Worm (Caenorhabditis elegans) whole organism, L4 larva: ENCODE results near the gene srg-66.

Experiments
- F26F4.8 ChIP-seq: fragments of 200-800 bp; sonication (Bioruptor generic); conservative IDR thresholded peaks from 2 replicates; pipeline ENCODE4 v1.3.6; 2022; ENCODE audit warnings: missing genetic modification characterization, missing compliant biosample characterization
- T26A8.4 ChIP-seq: fragments of 200-800 bp; sonication (Bioruptor generic); IDR thresholded peaks from 2 replicates; pipeline ENCODE4 v1.3.6; 2022; ENCODE audit warnings: missing genetic modification characterization, missing compliant biosample characterization
- Y105C5A.15 ChIP-seq: fragments of 200-800 bp; sonication (Bioruptor generic); IDR thresholded peaks from 2 replicates; pipeline ENCODE4 v1.3.6; 2022; ENCODE audit warnings: missing genetic modification characterization, missing compliant biosample characterization
- Y5F2A.4 ChIP-seq: fragments of 200-800 bp; sonication (Bioruptor generic); optimal IDR thresholded peaks from 2 replicates; lab custom pipeline; 2018; ENCODE audit warnings: mild to moderate bottlenecking, missing genetic modification characterization, missing compliant biosample characterization
- ZK337.2 ChIP-seq: fragments of 200-800 bp; sonication (Bioruptor generic); IDR thresholded peaks from 2 replicates; pipeline ENCODE4 v1.3.6; 2022; ENCODE audit warnings: missing genetic modification reagents, missing genetic modification characterization, missing compliant biosample characterization
- aha-1 ChIP-seq: fragments of 150-350 bp; peaks from one replicate; lab custom pipeline; 2014; ENCODE audit warnings: missing biosample characterization, missing genetic modification characterization
- attf-4 ChIP-seq: sonication (generic microtip); optimal IDR thresholded peaks from 3 replicates; lab custom pipeline; 2017; ENCODE audit warnings: missing biosample characterization, missing genetic modification characterization
- ceh-20 ChIP-seq: fragments of 200-800 bp; sonication (Bioruptor generic); IDR thresholded peaks from 2 replicates; pipeline ENCODE4 v1.3.6; 2022; ENCODE audit warnings: missing genetic modification reagents, missing genetic modification characterization, missing compliant biosample characterization
- ceh-32 ChIP-seq: sonication (generic microtip); optimal IDR thresholded peaks from 2 replicates; lab custom pipeline; 2016; ENCODE audit warnings: mild to moderate bottlenecking, missing genetic modification characterization, missing compliant biosample characterization; ENCODE audit not compliant: poor library complexity
- ceh-44 ChIP-seq: fragments of 200-800 bp; sonication (Bioruptor generic); IDR thresholded peaks from 2 replicates; pipeline ENCODE4 v1.3.6; 2022; ENCODE audit warnings: missing genetic modification reagents, missing genetic modification characterization, missing compliant biosample characterization
- ctbp-1 ChIP-seq: fragments of 200-800 bp; sonication (Bioruptor generic); IDR thresholded peaks from 2 replicates; pipeline ENCODE4 v1.3.6; 2022; ENCODE audit warnings: missing genetic modification reagents, missing genetic modification characterization, missing compliant biosample characterization
- daf-16 ChIP-seq, 3 experiments: sonication (generic microtip); optimal IDR thresholded peaks; 2 replicates each; lab custom pipeline; 2016 to 2017; ENCODE audit warnings: missing genetic modification characterization in 3 of 3, missing genetic modification reagents in 3 of 3, mild to moderate bottlenecking in 2 of 3, missing compliant biosample characterization in 2 of 3, missing biosample characterization in 1 of 3, moderate library complexity in 1 of 3
- dmd-9 ChIP-seq: fragments of 200-800 bp; sonication (Bioruptor generic); IDR thresholded peaks from 2 replicates; pipeline ENCODE4 v1.3.6; 2022; ENCODE audit warnings: missing genetic modification reagents, missing genetic modification characterization, missing compliant biosample characterization
- egl-43 ChIP-seq: fragments of 200-800 bp; sonication (Bioruptor generic); IDR thresholded peaks from 2 replicates; pipeline ENCODE4 v1.3.6; 2022; ENCODE audit warnings: missing genetic modification reagents, missing genetic modification characterization, missing compliant biosample characterization
- fos-1 ChIP-seq: fragments of 150-350 bp; optimal IDR thresholded peaks from 2 replicates; lab custom pipeline; 2014; ENCODE audit warnings: missing biosample characterization, missing genetic modification characterization
- lin-13 ChIP-seq: fragments of 150-350 bp; optimal IDR thresholded peaks from 2 replicates; lab custom pipeline; 2014; ENCODE audit warnings: missing biosample characterization, missing genetic modification reagents, missing genetic modification characterization
- lin-15B ChIP-seq: fragments of 150-350 bp; sonication (generic microtip); optimal IDR thresholded peaks from 3 replicates; lab custom pipeline; 2014; ENCODE audit warnings: missing biosample characterization, missing genetic modification characterization
- lin-29 ChIP-seq: fragments of 200-800 bp; sonication (Bioruptor generic); IDR thresholded peaks from 2 replicates; pipeline ENCODE4 v1.3.6; 2022; ENCODE audit warnings: missing genetic modification reagents, missing genetic modification characterization, missing compliant biosample characterization
- lir-3 ChIP-seq: sonication (generic microtip); optimal IDR thresholded peaks from 2 replicates; lab custom pipeline; 2016; ENCODE audit warnings: mild to moderate bottlenecking, missing genetic modification characterization, missing compliant biosample characterization
- lsy-2 ChIP-seq, 2 experiments: fragments of 150-350 bp in 1 of 2; sonication (generic microtip) in 1 of 2; optimal IDR thresholded peaks; 2 replicates each; lab custom pipeline; 2014 to 2017; ENCODE audit warnings: missing biosample characterization in 2 of 2, missing genetic modification characterization in 2 of 2
- madf-9 ChIP-seq: fragments of 200-800 bp; sonication (Bioruptor generic); conservative IDR thresholded peaks from 2 replicates; pipeline ENCODE4 v1.3.6; 2022; ENCODE audit warnings: missing genetic modification reagents, missing genetic modification characterization, missing compliant biosample characterization
- nhr-102 ChIP-seq: sonication (generic microtip); optimal IDR thresholded peaks from 2 replicates; lab custom pipeline; 2016; ENCODE audit warnings: mild to moderate bottlenecking, missing genetic modification characterization, moderate library complexity, missing compliant biosample characterization
- nhr-11 ChIP-seq: fragments of 150-350 bp; optimal IDR thresholded peaks from 2 replicates; lab custom pipeline; 2014; ENCODE audit warnings: missing biosample characterization, missing genetic modification characterization
- nhr-111 ChIP-seq: fragments of 200-800 bp; sonication (Bioruptor generic); optimal IDR thresholded peaks from 2 replicates; lab custom pipeline; 2018; ENCODE audit warnings: mild to moderate bottlenecking, missing genetic modification characterization, missing compliant biosample characterization
- nhr-237 ChIP-seq: sonication (generic microtip); optimal IDR thresholded peaks from 2 replicates; lab custom pipeline; 2017; ENCODE audit warnings: missing biosample characterization, missing genetic modification characterization
- nhr-25 ChIP-seq: sonication (generic microtip); optimal IDR thresholded peaks from 2 replicates; lab custom pipeline; 2017; ENCODE audit warnings: missing genetic modification characterization, mild to moderate bottlenecking, missing compliant biosample characterization, antibody characterized with exemption, moderate library complexity, borderline replicate concordance; ENCODE audit not compliant: insufficient read depth
- nhr-28 ChIP-seq: fragments of 150-350 bp; optimal IDR thresholded peaks from 2 replicates; lab custom pipeline; 2014; ENCODE audit warnings: missing biosample characterization, missing genetic modification characterization
- php-3 ChIP-seq: fragments of 200-800 bp; sonication (Bioruptor generic); IDR thresholded peaks from 2 replicates; pipeline ENCODE4 v1.3.6; 2022; ENCODE audit warnings: missing genetic modification reagents, missing genetic modification characterization, missing compliant biosample characterization
- snpc-4 ChIP-seq: fragments of 150-350 bp; optimal IDR thresholded peaks from 2 replicates; lab custom pipeline; 2014; ENCODE audit warnings: missing biosample characterization, missing genetic modification characterization
- unc-62 ChIP-seq, 3 experiments: fragments of 150-350 bp in 1 of 3; sonication (generic microtip); optimal IDR thresholded peaks in 2 of 3; peaks in 1 of 3; 1 replicate in 1 of 3; 2 replicates in 2 of 3; lab custom pipeline; 2014 to 2017; ENCODE audit warnings: missing biosample characterization in 3 of 3, missing genetic modification characterization in 3 of 3, missing genetic modification reagents in 3 of 3, missing genotype in 1 of 3
- zfp-3 ChIP-seq: fragments of 200-800 bp; sonication (Bioruptor generic); conservative IDR thresholded peaks from 2 replicates; pipeline ENCODE4 v1.3.6; 2022; ENCODE audit warnings: missing genetic modification reagents, missing genetic modification characterization, missing compliant biosample characterization

The srg-66 gene

DNA sequence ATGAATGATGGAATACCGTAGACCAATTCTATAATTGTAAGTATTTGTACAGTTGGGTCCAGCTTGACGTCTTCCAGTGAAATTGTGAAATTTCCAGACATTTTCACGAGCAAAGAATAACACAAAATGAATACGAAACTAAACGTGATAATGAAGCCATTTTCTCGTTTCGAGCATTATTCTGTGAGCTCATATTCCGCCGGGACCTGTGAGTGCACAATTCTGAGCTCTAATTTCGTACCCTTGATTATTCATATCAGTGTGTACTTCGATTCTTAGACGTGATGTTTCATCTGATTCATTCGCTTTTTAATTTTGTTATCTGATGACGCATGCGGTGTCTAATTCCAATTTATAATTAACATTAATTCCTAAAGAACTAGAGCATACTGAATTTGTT, at the start of gene srg-66:
Gene srg-66, minus strand, starts transcription at position 101 of the 400 bp plus-strand sequence.
- TF ChIP-seq nhr-237 (tag; lab: Kevin White, UChicago) (no peak), php-3 (GFP tag; lab: Robert Waterston, UW) (no peak), aha-1 (tag; lab: Kevin White, UChicago) (no peak), egl-43 (GFP tag; lab: Robert Waterston, UW) (no peak), ZK337.2 (GFP tag; lab: Robert Waterston, UW) (no peak), lir-3 (tag; lab: Kevin White, UChicago) (no peak), ceh-20 (GFP tag; lab: Robert Waterston, UW) (no peak), lin-13 (no peak), nhr-111 (no peak), Y105C5A.15 (GFP tag; lab: Robert Waterston, UW) (no peak), attf-4 (tag; lab: Kevin White, UChicago) (no peak), daf-16 (GFP tag; optimal IDR thresholded peaks at IDR 0.05; lab: Kevin White, UChicago) (no peak), daf-16 (tag; optimal IDR thresholded peaks at IDR 0.05; lab: Kevin White, UChicago) (no peak), ceh-32 (no peak), lin-29 (GFP tag; lab: Robert Waterston, UW) (no peak), snpc-4 (no peak)

DNA sequence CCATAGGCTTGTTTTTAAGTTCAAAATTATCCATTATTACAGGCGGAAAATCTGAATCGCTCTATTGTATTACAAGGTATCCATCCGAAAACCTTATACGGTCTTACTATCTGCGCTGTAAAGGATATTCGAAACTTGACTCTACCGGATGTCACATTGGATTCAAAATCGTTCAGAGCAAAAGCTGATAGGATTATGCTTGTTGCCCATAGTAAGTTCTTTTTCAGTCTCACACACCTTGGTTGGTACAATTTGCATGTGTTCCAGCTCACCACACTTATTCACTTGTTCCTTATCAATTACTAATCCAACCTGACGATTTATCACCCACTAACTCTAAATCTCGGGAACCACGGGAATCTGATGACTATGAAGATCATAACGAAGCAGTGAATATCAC, 45.5 kb upstream of the srg-66 start:
- TF ChIP-seq lsy-2 (tag; optimal IDR thresholded peaks at IDR 0.05; lab: Kevin White, UChicago), result no peak
- TF ChIP-seq unc-62 (GFP tag; optimal IDR thresholded peaks at IDR 0.05 in 1 of 2; lab: Kevin White, UChicago), result peak in 1 of 2 experiments; percentile 92
- no peak for TF ChIP-seq unc-62 (tag; optimal IDR thresholded peaks at IDR 0.05; lab: Kevin White, UChicago)
- TF ChIP-seq madf-9 (GFP tag; lab: Robert Waterston, UW), result no peak
- no peak for TF ChIP-seq ceh-44 (GFP tag; lab: Robert Waterston, UW)

DNA sequence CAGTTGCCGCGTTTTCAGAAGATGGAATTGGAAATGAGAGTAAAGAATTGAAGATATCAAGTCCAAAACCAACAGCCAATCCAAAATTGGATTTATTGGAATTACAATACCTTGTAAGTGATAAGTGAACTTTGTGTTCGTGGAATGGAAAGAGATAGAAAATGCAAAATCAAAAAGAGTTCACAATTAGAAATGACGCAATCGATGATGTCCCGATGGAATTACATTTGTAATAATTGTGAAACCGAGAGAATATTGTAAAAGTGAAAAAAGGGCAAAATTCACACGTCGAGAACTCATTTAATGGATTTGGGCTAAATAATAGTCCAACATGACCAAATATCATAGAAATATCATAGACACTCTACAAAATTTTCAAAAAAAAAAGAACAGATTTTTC, 43.0 kb upstream of the srg-66 start:
- no peak for TF ChIP-seq lir-3 (tag; lab: Kevin White, UChicago)
- peak; percentile 80 for TF ChIP-seq aha-1 (tag; lab: Kevin White, UChicago)
- TF ChIP-seq nhr-102 (tag; lab: Kevin White, UChicago), result no peak
- peak in 1 of 2 experiments; percentile 80 for TF ChIP-seq unc-62 (GFP tag; optimal IDR thresholded peaks at IDR 0.05 in 1 of 2; lab: Kevin White, UChicago)
- TF ChIP-seq unc-62 (tag; optimal IDR thresholded peaks at IDR 0.05; lab: Kevin White, UChicago), result no peak
- TF ChIP-seq, all 104 proteins: peak for 2

DNA sequence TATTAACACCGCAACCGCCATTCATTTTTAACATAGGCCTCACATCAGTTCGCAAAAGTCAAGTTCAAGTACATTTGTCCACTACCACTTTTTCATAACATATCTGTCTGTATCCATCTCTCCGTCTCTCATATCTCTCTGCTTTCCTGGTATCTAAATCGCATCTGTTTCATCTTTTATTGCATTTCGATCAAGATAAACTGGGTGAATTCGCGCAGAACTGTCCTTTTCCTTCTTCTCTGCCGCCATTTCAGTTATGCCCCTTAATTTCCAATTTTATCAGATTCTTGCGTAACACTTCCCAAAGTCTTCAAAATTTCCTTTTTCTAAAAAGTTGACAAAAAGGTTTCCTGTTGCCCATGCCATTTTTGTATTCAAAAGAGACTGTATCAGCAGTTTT, 41.0 kb upstream of the srg-66 start:
- no peak for TF ChIP-seq F26F4.8 (GFP tag; lab: Robert Waterston, UW)
- no peak for TF ChIP-seq ctbp-1
- no peak for TF ChIP-seq ceh-20 (GFP tag; lab: Robert Waterston, UW)
- TF ChIP-seq fos-1, result no peak
- TF ChIP-seq nhr-11 (tag; lab: Kevin White, UChicago), result no peak
- no peak for TF ChIP-seq Y5F2A.4
- no peak for TF ChIP-seq nhr-25 (tag; lab: Kevin White, UChicago)
- TF ChIP-seq attf-4 (tag; lab: Kevin White, UChicago), result no peak
- peak; percentile 22 for TF ChIP-seq nhr-28 (tag; lab: Kevin White, UChicago)
- TF ChIP-seq lin-15B (tag; lab: Kevin White, UChicago), result no peak
- peak in 1 of 2 experiments; percentile 83 for TF ChIP-seq unc-62 (GFP tag; optimal IDR thresholded peaks at IDR 0.05 in 1 of 2; lab: Kevin White, UChicago)
- TF ChIP-seq unc-62 (tag; optimal IDR thresholded peaks at IDR 0.05; lab: Kevin White, UChicago), result no peak
- no peak for TF ChIP-seq dmd-9 (GFP tag; lab: Robert Waterston, UW)
- no peak for TF ChIP-seq madf-9 (GFP tag; lab: Robert Waterston, UW)

DNA sequence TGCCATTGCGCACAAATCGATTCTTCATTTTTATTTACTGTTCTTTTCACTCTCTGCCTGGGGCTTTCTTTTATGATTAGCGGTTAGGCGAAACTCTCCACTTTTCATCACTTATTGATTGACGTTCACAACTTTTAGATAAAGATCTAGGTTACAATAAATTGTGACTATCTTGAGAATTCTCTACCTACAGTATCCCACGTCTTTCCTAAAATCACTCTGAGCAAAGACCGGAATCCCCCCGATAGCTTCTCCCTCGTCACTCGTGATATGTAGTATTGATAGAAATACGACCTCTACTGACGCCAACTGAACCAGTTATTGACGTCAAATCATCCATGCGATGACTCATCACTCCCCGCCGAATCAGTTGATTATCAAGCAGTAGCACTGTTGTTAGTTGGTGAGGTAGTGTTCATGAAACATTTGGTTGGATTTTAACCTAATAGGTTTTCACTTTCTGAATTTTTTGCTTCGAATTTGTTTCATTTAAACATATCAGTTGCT, 39.6 kb upstream of the srg-66 start, which contains the start of gene hir-1:
Gene hir-1, plus strand, starts transcription at position 405 of the 507 bp plus-strand sequence.
- peak in 1 of 2 experiments; percentile 4 for TF ChIP-seq lsy-2 (tag; optimal IDR thresholded peaks at IDR 0.05; lab: Kevin White, UChicago)
- 0 out of 2 replicates have a peak, but pooled peaks have one; percentile 22 for TF ChIP-seq T26A8.4 (GFP tag; lab: Robert Waterston, UW)
- peak; percentile 97 for TF ChIP-seq aha-1 (tag; lab: Kevin White, UChicago)
- no peak for TF ChIP-seq zfp-3 (GFP tag; lab: Robert Waterston, UW)
- TF ChIP-seq, all 104 proteins: peak for 3
